Worm (Caenorhabditis elegans) whole organism, L1 larva: ENCODE measurements around the gene twk-48.

Experiments
- C34B4.2 ChIP-seq: sonication (generic microtip); optimal IDR thresholded peaks from 2 replicates; lab custom pipeline; 2017; ENCODE audit warnings: mild to moderate bottlenecking, missing genetic modification characterization, missing compliant biosample characterization
- F16B12.6 ChIP-seq: fragments of 150-350 bp; optimal IDR thresholded peaks from 2 replicates; lab custom pipeline; 2014; ENCODE audit warnings: missing biosample characterization, missing genetic modification characterization
- aha-1 ChIP-seq: fragments of 150-350 bp; optimal IDR thresholded peaks from 2 replicates; lab custom pipeline; 2014; ENCODE audit warnings: missing biosample characterization, missing genetic modification characterization
- alr-1 ChIP-seq: fragments of 200-800 bp; sonication (Bioruptor generic); optimal IDR thresholded peaks from 2 replicates; lab custom pipeline; 2018; ENCODE audit warnings: borderline replicate concordance, mild to moderate bottlenecking, missing genetic modification characterization, missing compliant biosample characterization
- aly-2 ChIP-seq: fragments of 150-350 bp; optimal IDR thresholded peaks from 2 replicates; lab custom pipeline; 2014; ENCODE audit warnings: missing biosample characterization, missing genetic modification characterization
- ama-1 ChIP-seq: fragments of 150-350 bp; optimal IDR thresholded peaks from 2 replicates; lab custom pipeline; 2014
- blmp-1 ChIP-seq: fragments of 150-350 bp; optimal IDR thresholded peaks from 2 replicates; lab custom pipeline; 2014; ENCODE audit warnings: missing biosample characterization, missing genetic modification characterization
- ceh-63 ChIP-seq: fragments of 200-800 bp; sonication (Bioruptor generic); optimal IDR thresholded peaks from 2 replicates; lab custom pipeline; 2018; ENCODE audit warnings: mild to moderate bottlenecking, missing genetic modification characterization, missing compliant biosample characterization
- ceh-8 ChIP-seq: fragments of 200-800 bp; sonication (Bioruptor generic); optimal IDR thresholded peaks from 2 replicates; lab custom pipeline; 2018; ENCODE audit warnings: mild to moderate bottlenecking, missing genetic modification characterization, moderate library complexity, missing compliant biosample characterization
- ceh-82 ChIP-seq, 3 experiments: fragments of 150-350 bp in 1 of 3; sonication (generic microtip) in 2 of 3; optimal IDR thresholded peaks; 2 replicates each; lab custom pipeline; 2014 to 2017; ENCODE audit warnings: missing biosample characterization in 3 of 3, missing genetic modification characterization in 3 of 3
- ceh-88 ChIP-seq: fragments of 200-800 bp; sonication (Bioruptor generic); IDR thresholded peaks from 2 replicates; pipeline ENCODE4 v1.3.6; 2022; ENCODE audit warnings: missing genetic modification characterization, missing compliant biosample characterization
- ces-1 ChIP-seq: fragments of 150-350 bp; optimal IDR thresholded peaks from 2 replicates; lab custom pipeline; 2014; ENCODE audit warnings: missing biosample characterization, missing genetic modification reagents, missing genetic modification characterization
- dpl-1 ChIP-seq, 3 experiments: fragments of 150-350 bp in 2 of 3; sonication (generic microtip) in 1 of 3; optimal IDR thresholded peaks; 2 replicates each; lab custom pipeline; 2014 to 2017; ENCODE audit warnings: missing biosample characterization in 3 of 3, missing genetic modification characterization in 3 of 3, missing genetic modification reagents in 3 of 3
- dsc-1 ChIP-seq: sonication (generic microtip); optimal IDR thresholded peaks from 2 replicates; lab custom pipeline; 2016; ENCODE audit warnings: mild to moderate bottlenecking, missing genetic modification characterization, missing compliant biosample characterization
- efl-1 ChIP-seq, 4 experiments: fragments of 150-350 bp; optimal IDR thresholded peaks in 3 of 4; peaks in 1 of 4; 1 replicate in 1 of 4; 2 replicates in 3 of 4; lab custom pipeline; 2014; ENCODE audit warnings: missing biosample characterization in 2 of 4, missing genetic modification characterization in 2 of 4, missing genetic modification reagents in 2 of 4
- elt-3 ChIP-seq, 6 experiments: fragments of 150-350 bp in 1 of 6; sonication (generic microtip); optimal IDR thresholded peaks; 2 replicates each; lab custom pipeline; 2017 to 2018; ENCODE audit warnings: missing biosample characterization in 6 of 6, missing genetic modification characterization in 6 of 6, inconsistent platforms in 1 of 6
- fkh-4 ChIP-seq: sonication (generic microtip); optimal IDR thresholded peaks from 2 replicates; lab custom pipeline; 2016; ENCODE audit warnings: missing compliant biosample characterization, missing genetic modification characterization, borderline replicate concordance
- fkh-8 ChIP-seq: sonication (generic microtip); optimal IDR thresholded peaks from 2 replicates; lab custom pipeline; 2016; ENCODE audit warnings: mild to moderate bottlenecking, missing genetic modification characterization, missing compliant biosample characterization
- fos-1 ChIP-seq: fragments of 150-350 bp; optimal IDR thresholded peaks from 2 replicates; lab custom pipeline; 2014; ENCODE audit warnings: missing biosample characterization, missing genetic modification characterization
- grh-1 ChIP-seq: fragments of 200-800 bp; sonication (Bioruptor generic); IDR thresholded peaks from 2 replicates; pipeline ENCODE4 v1.3.6; 2022; ENCODE audit warnings: missing genetic modification reagents, missing genetic modification characterization, missing compliant biosample characterization
- hlh-4 ChIP-seq: sonication (generic microtip); optimal IDR thresholded peaks from 2 replicates; lab custom pipeline; 2016; ENCODE audit warnings: mild to moderate bottlenecking, missing genetic modification characterization, missing compliant biosample characterization
- hpl-2 ChIP-seq: fragments of 150-350 bp; optimal IDR thresholded peaks from 2 replicates; lab custom pipeline; 2014; ENCODE audit warnings: missing biosample characterization, missing genetic modification reagents, missing genetic modification characterization
- irx-1 ChIP-seq: sonication (generic microtip); optimal IDR thresholded peaks from 2 replicates; lab custom pipeline; 2016; ENCODE audit warnings: missing genetic modification characterization, missing compliant biosample characterization
- isw-1 ChIP-seq: fragments of 200-800 bp; sonication (Bioruptor generic); IDR thresholded peaks from 2 replicates; pipeline ENCODE4 v1.3.6; 2022; ENCODE audit warnings: missing genetic modification characterization, missing compliant biosample characterization
- jun-1 ChIP-seq: fragments of 150-350 bp; optimal IDR thresholded peaks from 2 replicates; lab custom pipeline; 2014; ENCODE audit warnings: missing biosample characterization, missing genetic modification reagents, missing genetic modification characterization
- lin-13 ChIP-seq: fragments of 150-350 bp; optimal IDR thresholded peaks from 2 replicates; lab custom pipeline; 2014; ENCODE audit warnings: missing biosample characterization, missing genetic modification reagents, missing genetic modification characterization
- lin-35 ChIP-seq, 2 experiments: fragments of 150-350 bp; optimal IDR thresholded peaks; 2 replicates each; lab custom pipeline; 2014; ENCODE audit warnings: missing biosample characterization in 2 of 2, missing genetic modification characterization in 2 of 2, missing genetic modification reagents in 2 of 2
- lir-3 ChIP-seq: sonication (generic microtip); optimal IDR thresholded peaks from 2 replicates; lab custom pipeline; 2016; ENCODE audit warnings: mild to moderate bottlenecking, missing genetic modification characterization, moderate library complexity, missing compliant biosample characterization; ENCODE audit not compliant: poor library complexity
- lsy-2 ChIP-seq, 2 experiments: fragments of 150-350 bp; optimal IDR thresholded peaks; 2 replicates each; lab custom pipeline; 2014; ENCODE audit warnings: missing biosample characterization in 2 of 2, missing genetic modification characterization in 2 of 2
- mab-9 ChIP-seq: fragments of 200-800 bp; sonication (Bioruptor generic); IDR thresholded peaks from 2 replicates; pipeline ENCODE4 v1.3.6; 2022; ENCODE audit warnings: missing genetic modification reagents, missing genetic modification characterization, missing compliant biosample characterization
- mef-2 ChIP-seq: fragments of 150-350 bp; optimal IDR thresholded peaks from 2 replicates; lab custom pipeline; 2014; ENCODE audit warnings: missing biosample characterization, missing genetic modification characterization
- mep-1 ChIP-seq: fragments of 150-350 bp; optimal IDR thresholded peaks from 2 replicates; lab custom pipeline; 2014; ENCODE audit warnings: missing biosample characterization, missing genetic modification characterization
- nhr-11 ChIP-seq: fragments of 150-350 bp; optimal IDR thresholded peaks from 2 replicates; lab custom pipeline; 2014; ENCODE audit warnings: missing biosample characterization, missing genetic modification characterization
- nhr-12 ChIP-seq: sonication (generic microtip); optimal IDR thresholded peaks from 2 replicates; lab custom pipeline; 2017; ENCODE audit warnings: missing biosample characterization, missing genetic modification characterization
- nhr-20 ChIP-seq: sonication (generic microtip); optimal IDR thresholded peaks from 2 replicates; lab custom pipeline; 2016; ENCODE audit warnings: mild to moderate bottlenecking, missing genetic modification characterization, missing compliant biosample characterization
- nhr-28 ChIP-seq: fragments of 150-350 bp; optimal IDR thresholded peaks from 2 replicates; lab custom pipeline; 2014; ENCODE audit warnings: missing biosample characterization, missing genetic modification characterization
- nhr-71 ChIP-seq: sonication (generic microtip); optimal IDR thresholded peaks from 2 replicates; lab custom pipeline; 2016; ENCODE audit warnings: mild to moderate bottlenecking, missing genetic modification characterization, moderate library complexity, missing compliant biosample characterization
- nhr-76 ChIP-seq: sonication (generic microtip); optimal IDR thresholded peaks from 2 replicates; lab custom pipeline; 2017; ENCODE audit warnings: missing biosample characterization, missing genetic modification characterization
- nhr-84 ChIP-seq: sonication (generic microtip); optimal IDR thresholded peaks from 2 replicates; lab custom pipeline; 2017; ENCODE audit warnings: missing biosample characterization, missing genetic modification characterization
- nhr-85 ChIP-seq: sonication (generic microtip); peaks from one replicate; lab custom pipeline; 2016; ENCODE audit warnings: missing genetic modification characterization, inconsistent platforms, missing compliant biosample characterization
- pag-3 ChIP-seq: sonication (generic microtip); optimal IDR thresholded peaks from 2 replicates; lab custom pipeline; 2017; ENCODE audit warnings: missing genetic modification characterization, mild to moderate bottlenecking, missing compliant biosample characterization, antibody characterized with exemption, borderline replicate concordance; ENCODE audit not compliant: insufficient read depth
- pqm-1 ChIP-seq: sonication (generic microtip); optimal IDR thresholded peaks from 3 replicates; lab custom pipeline; 2017; ENCODE audit warnings: missing biosample characterization, missing genetic modification characterization
- rnt-1 ChIP-seq: sonication (generic microtip); optimal IDR thresholded peaks from 2 replicates; lab custom pipeline; 2016; ENCODE audit warnings: mild to moderate bottlenecking, missing genetic modification characterization, moderate library complexity, missing compliant biosample characterization
- skn-1 ChIP-seq: fragments of 150-350 bp; optimal IDR thresholded peaks from 2 replicates; lab custom pipeline; 2014; ENCODE audit warnings: missing biosample characterization, missing genetic modification characterization
- snu-23 ChIP-seq: sonication (generic microtip); optimal IDR thresholded peaks from 2 replicates; lab custom pipeline; 2016; ENCODE audit warnings: missing genetic modification characterization, missing compliant biosample characterization
- sox-4 ChIP-seq: sonication (generic microtip); optimal IDR thresholded peaks from 2 replicates; lab custom pipeline; 2016; ENCODE audit warnings: missing genetic modification characterization, missing compliant biosample characterization
- swsn-7 ChIP-seq: sonication (generic microtip); optimal IDR thresholded peaks from 2 replicates; lab custom pipeline; 2016; ENCODE audit warnings: missing genetic modification characterization, missing compliant biosample characterization
- unc-130 ChIP-seq: fragments of 150-350 bp; optimal IDR thresholded peaks from 2 replicates; lab custom pipeline; 2017; ENCODE audit warnings: missing biosample characterization, missing genetic modification characterization, inconsistent platforms
- unc-30 ChIP-seq: sonication (generic microtip); optimal IDR thresholded peaks from 2 replicates; lab custom pipeline; 2017; ENCODE audit warnings: missing biosample characterization, missing genetic modification characterization
- unc-86 ChIP-seq: sonication (generic microtip); optimal IDR thresholded peaks from 2 replicates; lab custom pipeline; 2016; ENCODE audit warnings: missing genetic modification characterization, missing compliant biosample characterization
- unc-98 ChIP-seq: fragments of 200-800 bp; sonication (Bioruptor generic); IDR thresholded peaks from 2 replicates; pipeline ENCODE4 v1.3.6; 2022; ENCODE audit warnings: missing genetic modification characterization, missing compliant biosample characterization
- vab-15 ChIP-seq: sonication (generic microtip); optimal IDR thresholded peaks from 2 replicates; lab custom pipeline; 2017; ENCODE audit warnings: missing genotype, mild to moderate bottlenecking, missing genetic modification characterization, missing compliant biosample characterization

The twk-48 gene

DNA sequence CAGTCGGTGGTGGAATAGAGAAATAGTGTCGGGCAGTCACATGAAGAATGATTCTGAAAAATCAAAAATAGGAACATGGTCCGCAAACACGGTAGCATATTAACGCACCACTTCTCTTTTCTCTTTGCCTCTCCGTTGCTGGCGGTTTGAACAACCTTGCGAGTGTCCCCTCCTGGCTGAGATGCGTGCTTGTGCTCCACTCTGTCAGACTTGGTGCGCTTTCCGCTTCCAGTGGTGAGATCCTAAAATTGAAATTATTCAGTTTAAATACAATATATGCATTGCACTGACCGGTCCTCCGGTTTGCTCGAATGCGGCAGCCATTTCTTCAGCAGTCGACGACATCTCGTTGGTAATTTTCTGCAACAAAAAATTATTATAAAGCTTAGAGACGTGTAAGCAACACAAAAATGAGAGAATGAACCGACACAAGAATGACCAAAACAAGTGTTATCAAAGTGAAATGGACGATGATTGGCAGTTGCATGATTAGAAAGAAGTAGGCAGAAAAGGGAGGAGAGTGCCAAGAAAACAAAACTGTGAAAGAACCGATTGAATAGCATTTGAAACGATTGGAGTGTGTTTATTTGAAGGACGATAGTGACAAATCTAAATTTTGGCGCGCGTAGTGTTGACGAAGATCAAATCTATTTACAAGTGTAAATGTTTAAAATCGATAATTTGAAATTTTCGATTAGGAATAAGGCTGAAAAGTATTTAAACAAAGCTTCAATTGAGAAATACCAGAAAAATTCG is 35.3 kb upstream of the twk-48 start, which contains the start of gene ZK632.9:
TSS of gene ZK632.9 (minus strand) at position 360 of the 756 bp plus-strand sequence.
- no peak for TF ChIP-seq fkh-8 (tag; lab: Kevin White, UChicago)
- TF ChIP-seq fos-1 (tag; lab: Kevin White, UChicago), result no peak
- TF ChIP-seq F16B12.6 (tag; lab: Kevin White, UChicago), result peak; percentile 30
- peak; percentile 58 for TF ChIP-seq blmp-1 (tag; lab: Kevin White, UChicago)
- TF ChIP-seq ces-1, result no peak
- no peak for TF ChIP-seq lin-13 (GFP tag; lab: Kevin White, UChicago)
- TF ChIP-seq isw-1 (GFP tag; lab: Robert Waterston, UW), result no peak
- no peak for TF ChIP-seq C34B4.2 (tag; lab: Kevin White, UChicago)
- no peak for TF ChIP-seq lir-3 (tag; lab: Kevin White, UChicago)
- no peak for TF ChIP-seq nhr-84 (tag; lab: Kevin White, UChicago)
- TF ChIP-seq pag-3 (tag; lab: Kevin White, UChicago), result no peak
- no peak for TF ChIP-seq alr-1 (tag; lab: Kevin White, UChicago)
- no peak for TF ChIP-seq ceh-8 (GFP tag; lab: Kevin White, UChicago)
- no peak for TF ChIP-seq mef-2 (tag; lab: Kevin White, UChicago)
- TF ChIP-seq vab-15 (tag; lab: Kevin White, UChicago), result no peak
- TF ChIP-seq ceh-88 (GFP tag; lab: Robert Waterston, UW), result no peak
- TF ChIP-seq aha-1, result no peak
- no peak for TF ChIP-seq ama-1
- no peak for TF ChIP-seq fkh-4 (tag; lab: Kevin White, UChicago)
- TF ChIP-seq mep-1 (tag; lab: Kevin White, UChicago), result peak; percentile 12
- TF ChIP-seq dpl-1 (GFP tag; optimal IDR thresholded peaks at IDR 0.05; lab: Kevin White, UChicago), result peak; percentile 21 to 33 (median 32)
- no peak for TF ChIP-seq unc-98 (GFP tag; lab: Robert Waterston, UW)
- no peak for TF ChIP-seq nhr-20 (tag; lab: Kevin White, UChicago)
- TF ChIP-seq nhr-85 (tag; lab: Kevin White, UChicago), result no peak
- TF ChIP-seq dsc-1 (tag; lab: Kevin White, UChicago), result no peak
- TF ChIP-seq unc-86 (tag; lab: Kevin White, UChicago), result no peak
- no peak for TF ChIP-seq ceh-63
- TF ChIP-seq efl-1 (optimal IDR thresholded peaks at IDR 0.05; lab: Kevin White, UChicago), result no peak
- TF ChIP-seq efl-1 (GFP tag; optimal IDR thresholded peaks at IDR 0.05 in 1 of 2; lab: Kevin White, UChicago), result no peak
- no peak for TF ChIP-seq nhr-71 (tag; lab: Kevin White, UChicago)
- TF ChIP-seq aly-2, result no peak
- TF ChIP-seq sox-4 (tag; lab: Kevin White, UChicago), result no peak
- TF ChIP-seq nhr-12 (tag; lab: Kevin White, UChicago), result no peak
- no peak for TF ChIP-seq unc-130
- TF ChIP-seq jun-1 (tag; lab: Kevin White, UChicago), result no peak
- no peak for TF ChIP-seq rnt-1 (tag; lab: Kevin White, UChicago)
- TF ChIP-seq nhr-76 (tag; lab: Kevin White, UChicago), result no peak
- TF ChIP-seq grh-1 (GFP tag; lab: Robert Waterston, UW), result no peak
- peak in 1 of 2 experiments; percentile 9 for TF ChIP-seq lsy-2 (tag; optimal IDR thresholded peaks at IDR 0.05; lab: Kevin White, UChicago)
- no peak for TF ChIP-seq nhr-11 (tag; lab: Kevin White, UChicago)
- no peak for TF ChIP-seq pqm-1 (tag; lab: Kevin White, UChicago)
- no peak for TF ChIP-seq swsn-7 (tag; lab: Kevin White, UChicago)
- TF ChIP-seq lin-35 (GFP tag; optimal IDR thresholded peaks at IDR 0.05; lab: Kevin White, UChicago), result peak; percentile 33 to 36
- TF ChIP-seq elt-3 (tag; optimal IDR thresholded peaks at IDR 0.05; lab: Kevin White, UChicago), result peak in 1 of 6 experiments; percentile 67
- TF ChIP-seq snu-23, result peak; percentile 33
- TF ChIP-seq hlh-4, result no peak
- TF ChIP-seq mab-9 (GFP tag; lab: Robert Waterston, UW), result no peak
- no peak for TF ChIP-seq unc-30
- no peak for TF ChIP-seq hpl-2
- no peak for TF ChIP-seq ceh-82 (tag; optimal IDR thresholded peaks at IDR 0.05; lab: Kevin White, UChicago)
- no peak for TF ChIP-seq skn-1 (tag; lab: Kevin White, UChicago)
- TF ChIP-seq nhr-28 (tag; lab: Kevin White, UChicago), result no peak
- TF ChIP-seq irx-1 (tag; lab: Kevin White, UChicago), result no peak
